Fruit fly (Drosophila melanogaster): ENCODE measurements around the gene CG11537.

CG11537 gene

DNA sequence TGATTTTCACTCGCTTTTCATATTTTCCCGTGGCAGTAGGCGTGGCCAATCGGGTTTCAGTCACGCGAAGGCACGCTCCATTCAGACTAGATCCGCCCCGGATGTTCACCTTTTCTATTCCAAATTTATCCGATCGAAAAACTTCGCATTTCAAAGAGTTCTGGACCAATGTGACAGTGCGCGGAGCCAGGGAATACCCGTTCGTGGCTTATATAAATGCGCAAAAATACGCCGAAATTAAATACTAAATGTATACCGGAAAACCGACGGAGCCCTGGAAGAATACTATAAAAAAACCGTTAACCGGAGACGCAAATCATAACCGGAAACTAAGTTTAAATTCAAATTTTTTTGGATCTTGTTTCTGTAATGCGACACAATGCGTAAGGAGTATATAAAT lies 15.7 kb downstream of the CG11537 start, which contains the start of gene promL:
Gene promL (minus strand): TSS at position 181 of the 400 bp plus-strand sequence.
- TF ChIP-seq fd59A (GFP tag; optimal IDR thresholded peaks at IDR 0.05) (no peak), CG32006 (GFP tag; optimal IDR thresholded peaks at IDR 0.05) (no peak), CG4318 (GFP tag; optimal IDR thresholded peaks at IDR 0.05) (no peak), Sox102F (GFP tag; optimal IDR thresholded peaks at IDR 0.05) (peak; percentile 53), CG31627 (GFP tag; optimal IDR thresholded peaks at IDR 0.05) (peak; percentile 27), Ets96B (tag; optimal IDR thresholded peaks at IDR 0.05) (no peak), cyc (GFP tag; optimal IDR thresholded peaks at IDR 0.05) (peak; percentile 32), CG11762 (GFP tag; optimal IDR thresholded peaks at IDR 0.05; ENCODE audit: insufficient read depth) (no peak), CG7368 (GFP tag; optimal IDR thresholded peaks at IDR 0.05) (no peak), CG6276 (GFP tag; optimal IDR thresholded peaks at IDR 0.05) (no peak), pdm3 (GFP tag; optimal IDR thresholded peaks at IDR 0.05) (no peak), Smox (GFP tag; optimal IDR thresholded peaks at IDR 0.05) (no peak), CG9139 (GFP tag; optimal IDR thresholded peaks at IDR 0.05) (no peak), spab (GFP tag; optimal IDR thresholded peaks at IDR 0.05) (no peak), CG6163 (GFP tag; IDR thresholded peaks at IDR 0.05) (peak; percentile 74), Gug (GFP tag; IDR thresholded peaks at IDR 0.05) (no peak), CG3919 (GFP tag; optimal IDR thresholded peaks at IDR 0.05) (peak; percentile 38), Sox14 (GFP tag; optimal IDR thresholded peaks at IDR 0.05) (peak; percentile 78), CG15336 (GFP tag; IDR thresholded peaks at IDR 0.05) (peak; percentile 20; the same call in 1 of the 2 replicates), net (GFP tag; optimal IDR thresholded peaks at IDR 0.05) (peak; percentile 39), Blimp-1 (GFP tag; optimal IDR thresholded peaks at IDR 0.05) (no peak), Ets21C (GFP tag; optimal IDR thresholded peaks at IDR 0.05) (peak; percentile 19), CG6808 (GFP tag; optimal IDR thresholded peaks at IDR 0.05) (peak; percentile 6), salr (GFP tag; optimal IDR thresholded peaks at IDR 0.05) (peak in 1 of 2 experiments; percentile 8), Hr38 (GFP tag; optimal IDR thresholded peaks at IDR 0.05) (no peak), Hr4 (GFP tag; optimal IDR thresholded peaks at IDR 0.05) (no peak), Lpt (GFP tag; optimal IDR thresholded peaks at IDR 0.05) (no peak), Hr39 (GFP tag; optimal IDR thresholded peaks at IDR 0.05) (peak; percentile 16), ss (GFP tag; optimal IDR thresholded peaks at IDR 0.05) (peak; percentile 44 to 49), CG6792 (GFP tag; optimal IDR thresholded peaks at IDR 0.05) (no peak), vri (GFP tag; optimal IDR thresholded peaks at IDR 0.05) (peak; percentile 30), CG16779 (tag; optimal IDR thresholded peaks at IDR 0.05) (peak; percentile 29), achi (GFP tag; optimal IDR thresholded peaks at IDR 0.05) (no peak), CG3032 (tag; optimal IDR thresholded peaks at IDR 0.05) (peak; percentile 21), CG11294 (GFP tag; IDR thresholded peaks at IDR 0.05) (no peak), CG8119 (GFP tag; IDR thresholded peaks at IDR 0.05) (0 out of 3 replicates have a peak, but pooled peaks have one; percentile 13), CG1621 (tag; optimal IDR thresholded peaks at IDR 0.05) (peak; percentile 88), fkh (GFP tag; optimal IDR thresholded peaks at IDR 0.05) (peak; percentile 38), Eip75B (GFP tag; optimal IDR thresholded peaks at IDR 0.05) (peak; percentile 64), CG11902 (GFP tag; optimal IDR thresholded peaks at IDR 0.05) (no peak), Eip93F (GFP tag; optimal IDR thresholded peaks at IDR 0.05) (no peak), Eip78C (GFP tag) (peak; percentile 87), eg (GFP tag; IDR thresholded peaks at IDR 0.05) (peak; percentile 62; the same call in 2 of the 3 replicates), dsx (GFP tag; optimal IDR thresholded peaks at IDR 0.05; ENCODE audit: poor library complexity, severe bottlenecking) (peak; percentile 72), CG10669 (GFP tag; optimal IDR thresholded peaks at IDR 0.05) (peak; percentile 6), OdsH (GFP tag; optimal IDR thresholded peaks at IDR 0.05) (no peak), dac (GFP tag; optimal IDR thresholded peaks at IDR 0.05) (peak; percentile 0), CG10631 (GFP tag; optimal IDR thresholded peaks at IDR 0.05) (no peak), CG6854 (GFP tag; optimal IDR thresholded peaks at IDR 0.05) (peak; percentile 54), esn (GFP tag; optimal IDR thresholded peaks at IDR 0.05) (peak; percentile 65), Sox15 (GFP tag; optimal IDR thresholded peaks at IDR 0.05) (no peak), lz (GFP tag; optimal IDR thresholded peaks at IDR 0.05) (peak; percentile 56)

All from whole organism, prepupa.